Fruit fly (Drosophila melanogaster): ENCODE results near the gene Fum1.

dm6 chrX:6710665-6711064 is 32.4 kb downstream of the Fum1 start:
- TF ChIP-seq CG12605 (GFP tag; IDR thresholded peaks at IDR 0.05), result no peak
- no peak for TF ChIP-seq EcR (GFP tag; optimal IDR thresholded peaks at IDR 0.05)
- no peak for TF ChIP-seq Pif1B (GFP tag; optimal IDR thresholded peaks at IDR 0.05)

All from whole organism, pupa.